Worm (Caenorhabditis elegans): ENCODE measurements around the gene ttm-1.
A peak's percentile ranks its signal among the peaks of the same experiment; 100 is the strongest.

The ttm-1 gene

ce11 chrIII:13015754-13016317 is 49.0 kb upstream of the ttm-1 start (continued):
- TF ChIP-seq F33H1.4 (GFP tag; IDR thresholded peaks at IDR 0.05) (peak; percentile 42; the same call in 1 of the 2 replicates), F55B11.4 (tag; optimal IDR thresholded peaks at IDR 0.05; ENCODE audit: borderline replicate concordance, insufficient read depth) (no peak), akir-1 (GFP tag; optimal IDR thresholded peaks at IDR 0.05) (no peak), ztf-6 (GFP tag; IDR thresholded peaks at IDR 0.05) (no peak), tlf-1 (GFP tag; optimal IDR thresholded peaks at IDR 0.05) (no peak), aptf-3 (GFP tag; IDR thresholded peaks at IDR 0.05) (no peak), pbrm-1 (GFP tag; IDR thresholded peaks at IDR 0.05) (peak; percentile 56; the same call in 1 of the 2 replicates), repo-1 (tag; optimal IDR thresholded peaks at IDR 0.05) (peak; percentile 66), athp-1 (tag; optimal IDR thresholded peaks at IDR 0.05) (peak; percentile 37), hsf-1 (GFP tag; IDR thresholded peaks at IDR 0.05) (no peak), egrh-3 (GFP tag; IDR thresholded peaks at IDR 0.05) (peak; percentile 44; the same call in 1 of the 2 replicates), sptf-2 (GFP tag; optimal IDR thresholded peaks at IDR 0.05) (no peak), T07F8.4 (tag; optimal IDR thresholded peaks at IDR 0.05) (no peak), attf-3 (GFP tag; conservative IDR thresholded peaks at IDR 0.05) (peak; percentile 33; the same call in 1 of the 2 replicates), Y53G8AR.9 (GFP tag; conservative IDR thresholded peaks at IDR 0.05) (0 out of 2 replicates have a peak, but pooled peaks have one; percentile 28), snpc-3.4 (tag; optimal IDR thresholded peaks at IDR 0.05) (peak; percentile 31), somi-1 (GFP tag; optimal IDR thresholded peaks at IDR 0.05) (peak; percentile 13), F37B4.10 (GFP tag; IDR thresholded peaks at IDR 0.05) (no peak), Y67H2A.10 (GFP tag; conservative IDR thresholded peaks at IDR 0.05) (0 out of 2 replicates have a peak, but pooled peaks have one; percentile 26), chd-7 (tag; optimal IDR thresholded peaks at IDR 0.05) (peak; percentile 18), ZK185.1 (tag; optimal IDR thresholded peaks at IDR 0.05; ENCODE audit: poor library complexity, severe bottlenecking) (no peak), him-1 (tag; optimal IDR thresholded peaks at IDR 0.05) (peak; percentile 69), lsy-27 (tag; optimal IDR thresholded peaks at IDR 0.05; ENCODE audit: borderline replicate concordance, insufficient read depth) (peak; percentile 81), egl-44 (GFP tag; IDR thresholded peaks at IDR 0.05) (no peak), nhr-120 (GFP tag; IDR thresholded peaks at IDR 0.05) (no peak), madf-6 (GFP tag; IDR thresholded peaks at IDR 0.05) (peak; percentile 31; the same call in 1 of the 2 replicates), F52B5.7 (tag; optimal IDR thresholded peaks at IDR 0.05) (no peak), nfyb-1 (GFP tag; IDR thresholded peaks at IDR 0.05) (peak; percentile 78; the same call in 1 of the 2 replicates), F57C9.4 (tag; optimal IDR thresholded peaks at IDR 0.05) (no peak), hmg-1.2 (GFP tag; IDR thresholded peaks at IDR 0.05) (peak; percentile 62), rec-8 (tag; optimal IDR thresholded peaks at IDR 0.05) (peak; percentile 12 to 37), die-1 (tag; optimal IDR thresholded peaks at IDR 0.05) (peak; percentile 63), ceh-79 (tag; optimal IDR thresholded peaks at IDR 0.05) (no peak), unc-130 (GFP tag; optimal IDR thresholded peaks at IDR 0.05) (no peak), snpc-1.3 (tag; optimal IDR thresholded peaks at IDR 0.05; ENCODE audit: insufficient read depth) (peak; percentile 25), ceh-40 (GFP tag; IDR thresholded peaks at IDR 0.05) (0 out of 2 replicates have a peak, but pooled peaks have one; percentile 42), ama-1 (optimal IDR thresholded peaks at IDR 0.05) (no peak), ama-1 (GFP tag; optimal IDR thresholded peaks at IDR 0.05) (peak; percentile 4 to 76), madf-10 (tag; optimal IDR thresholded peaks at IDR 0.05) (peak; percentile 44), mxl-1 (tag; optimal IDR thresholded peaks at IDR 0.05) (peak; percentile 52), lag-1 (GFP tag; IDR thresholded peaks at IDR 0.05) (no peak), fkh-3 (tag; optimal IDR thresholded peaks at IDR 0.05) (no peak), let-607 (tag; optimal IDR thresholded peaks at IDR 0.05) (peak in 1 of 2 experiments; percentile 48), F49E8.2 (tag; optimal IDR thresholded peaks at IDR 0.05; ENCODE audit: insufficient read depth) (no peak), xnd-1 (tag; optimal IDR thresholded peaks at IDR 0.05) (no peak), ceh-100 (GFP tag; IDR thresholded peaks at IDR 0.05) (no peak), ceh-58 (GFP tag; IDR thresholded peaks at IDR 0.05) (0 out of 2 replicates have a peak, but pooled peaks have one; percentile 12)

Measured in whole organism, young adult.